Worm (Caenorhabditis elegans): ENCODE measurements around the gene T20D4.11.

ce11 chrV:3428697-3429096, 30.2 kb downstream of the T20D4.11 start, which contains the start of gene srab-20:
- no peak for TF ChIP-seq R02D3.7 (tag; optimal IDR thresholded peaks at IDR 0.05)
- TF ChIP-seq lin-13 (GFP tag; optimal IDR thresholded peaks at IDR 0.05): no peak
- TF ChIP-seq unc-62 (GFP tag; optimal IDR thresholded peaks at IDR 0.05): no peak
- no peak for TF ChIP-seq nhr-129 (tag; optimal IDR thresholded peaks at IDR 0.05)
- no peak for TF ChIP-seq nhr-25 (tag; optimal IDR thresholded peaks at IDR 0.05)
- TF ChIP-seq ztf-4 (tag; optimal IDR thresholded peaks at IDR 0.05): no peak
- TF ChIP-seq zag-1 (tag; optimal IDR thresholded peaks at IDR 0.05): no peak
- TF ChIP-seq ztf-11 (tag; optimal IDR thresholded peaks at IDR 0.05): no peak
- no peak for TF ChIP-seq ceh-82 (tag; optimal IDR thresholded peaks at IDR 0.05)
- no peak for TF ChIP-seq ama-1 (optimal IDR thresholded peaks at IDR 0.05)

All from whole organism, L2 larva.